Worm (Caenorhabditis elegans) whole organism, L3 larva: ENCODE measurements around the gene Y51H4A.936.
"Not testable (repeated sequence)": the region's sequence is repeated elsewhere in the genome, so short reads cannot be mapped to it uniquely, and the experiment has no call there.

Source experiments
- aly-2 ChIP-seq: fragments of 150-350 bp; optimal IDR thresholded peaks from 2 replicates; lab custom pipeline; 2014; ENCODE audit warnings: missing biosample characterization, missing genetic modification characterization
- daf-12 ChIP-seq: fragments of 150-350 bp; optimal IDR thresholded peaks from 2 replicates; lab custom pipeline; 2014; ENCODE audit warnings: missing biosample characterization, missing genetic modification reagents, missing genetic modification characterization
- fkh-10 ChIP-seq: sonication (generic microtip); optimal IDR thresholded peaks from 2 replicates; lab custom pipeline; 2017; ENCODE audit warnings: missing biosample characterization, missing genetic modification reagents, missing genetic modification characterization
- mdl-1 ChIP-seq: fragments of 150-350 bp; optimal IDR thresholded peaks from 2 replicates; lab custom pipeline; 2014; ENCODE audit warnings: missing biosample characterization, missing genetic modification characterization
- nhr-23 ChIP-seq: fragments of 150-350 bp; optimal IDR thresholded peaks from 2 replicates; lab custom pipeline; 2014; ENCODE audit warnings: missing biosample characterization, missing genetic modification reagents, missing genetic modification characterization
- nhr-28 ChIP-seq: fragments of 150-350 bp; optimal IDR thresholded peaks from 2 replicates; lab custom pipeline; 2014; ENCODE audit warnings: missing biosample characterization, missing genetic modification characterization
- nhr-76 ChIP-seq: fragments of 150-350 bp; sonication (generic microtip); optimal IDR thresholded peaks from 5 replicates; lab custom pipeline; 2014; ENCODE audit warnings: missing biosample characterization, missing genetic modification characterization
- unc-62 ChIP-seq: fragments of 150-350 bp; sonication (generic microtip); optimal IDR thresholded peaks from 4 replicates; lab custom pipeline; 2014; ENCODE audit warnings: missing biosample characterization, missing genetic modification reagents, missing genetic modification characterization
- ztf-4 ChIP-seq: fragments of 150-350 bp; optimal IDR thresholded peaks from 2 replicates; lab custom pipeline; 2014; ENCODE audit warnings: missing biosample characterization, missing genetic modification characterization

ce11 chrIV:16644979-16645378 is 15.8 kb downstream of the Y51H4A.936 start:
- not testable (repeated sequence) for TF ChIP-seq unc-62 (GFP tag; lab: Kevin White, UChicago); fkh-10; ztf-4; daf-12 (tag; lab: Kevin White, UChicago); nhr-28; aly-2 (tag; lab: Kevin White, UChicago); mdl-1 (tag; lab: Kevin White, UChicago); nhr-76 (tag; lab: Kevin White, UChicago); nhr-23 (tag; lab: Kevin White, UChicago)
